Worm (Caenorhabditis elegans) whole organism, L4 larva: Measurements from ENCODE around the gene klc-2.

Experiments used
- aha-1 ChIP-seq: fragments of 150-350 bp; peaks from one replicate; lab custom pipeline; 2014; ENCODE audit warnings: missing biosample characterization, missing genetic modification characterization
- aly-2 ChIP-seq: sonication (generic microtip); optimal IDR thresholded peaks from 2 replicates; lab custom pipeline; 2018; ENCODE audit warnings: missing biosample characterization, missing genetic modification characterization
- dmd-8 ChIP-seq: fragments of 200-800 bp; sonication (Bioruptor generic); IDR thresholded peaks from 2 replicates; pipeline ENCODE4 v1.3.6; 2022; ENCODE audit warnings: missing genetic modification characterization, missing compliant biosample characterization
- hmg-1.1 ChIP-seq: fragments of 200-800 bp; sonication (Bioruptor generic); IDR thresholded peaks from 2 replicates; pipeline ENCODE4 v1.3.6; 2022; ENCODE audit warnings: missing genetic modification reagents, missing genetic modification characterization, missing compliant biosample characterization
- lin-39 ChIP-seq: fragments of 150-350 bp; optimal IDR thresholded peaks from 2 replicates; lab custom pipeline; 2014; ENCODE audit warnings: missing biosample characterization, missing genetic modification reagents, missing genetic modification characterization
- nhr-11 ChIP-seq: fragments of 150-350 bp; optimal IDR thresholded peaks from 2 replicates; lab custom pipeline; 2014; ENCODE audit warnings: missing biosample characterization, missing genetic modification characterization
- nhr-25 ChIP-seq: sonication (generic microtip); optimal IDR thresholded peaks from 2 replicates; lab custom pipeline; 2017; ENCODE audit warnings: missing genetic modification characterization, mild to moderate bottlenecking, missing compliant biosample characterization, antibody characterized with exemption, moderate library complexity, borderline replicate concordance; ENCODE audit not compliant: insufficient read depth
- nhr-28 ChIP-seq: fragments of 150-350 bp; optimal IDR thresholded peaks from 2 replicates; lab custom pipeline; 2014; ENCODE audit warnings: missing biosample characterization, missing genetic modification characterization
- set-16 ChIP-seq: fragments of 200-800 bp; sonication (Bioruptor generic); IDR thresholded peaks from 2 replicates; pipeline ENCODE4 v1.3.6; 2022; ENCODE audit warnings: missing genetic modification reagents, missing genetic modification characterization, missing compliant biosample characterization
- skn-1 ChIP-seq: fragments of 150-350 bp; optimal IDR thresholded peaks from 2 replicates; lab custom pipeline; 2014; ENCODE audit warnings: missing biosample characterization, missing genetic modification characterization
- spr-1 ChIP-seq: sonication (generic microtip); optimal IDR thresholded peaks from 2 replicates; lab custom pipeline; 2016; ENCODE audit warnings: mild to moderate bottlenecking, missing genetic modification characterization, missing compliant biosample characterization
- ztf-7 ChIP-seq: fragments of 150-350 bp; optimal IDR thresholded peaks from 2 replicates; lab custom pipeline; 2014; ENCODE audit warnings: missing biosample characterization, missing genetic modification characterization

ce11 chrV:5601263-5601662 lies 20.1 kb upstream of the klc-2 start, which contains the start of gene CD4.8:
- TF ChIP-seq aly-2 (tag; lab: Kevin White, UChicago) (no peak), spr-1 (tag; lab: Kevin White, UChicago) (no peak), aha-1 (tag; lab: Kevin White, UChicago) (no peak), nhr-28 (tag; lab: Kevin White, UChicago) (no peak), ztf-7 (tag; lab: Kevin White, UChicago) (no peak), dmd-8 (GFP tag; lab: Robert Waterston, UW) (no peak), set-16 (GFP tag; lab: Robert Waterston, UW) (no peak), lin-39 (tag; lab: Kevin White, UChicago) (no peak), hmg-1.1 (GFP tag; lab: Robert Waterston, UW) (no peak), skn-1 (no peak), nhr-25 (no peak), nhr-11 (tag; lab: Kevin White, UChicago) (no peak)
